Worm (Caenorhabditis elegans) whole organism, L2 larva: ENCODE measurements around the gene str-225.
"Not testable (repeated sequence)": the region's sequence is repeated elsewhere in the genome, so short reads cannot be mapped to it uniquely, and the experiment has no call there.

Source experiments
- R02D3.7 ChIP-seq: fragments of 150-350 bp; optimal IDR thresholded peaks from 2 replicates; lab custom pipeline; 2014; ENCODE audit warnings: missing biosample characterization, missing genetic modification characterization
- unc-62 ChIP-seq: fragments of 150-350 bp; optimal IDR thresholded peaks from 2 replicates; lab custom pipeline; 2014; ENCODE audit warnings: missing biosample characterization, missing genetic modification reagents, missing genetic modification characterization

DNA sequence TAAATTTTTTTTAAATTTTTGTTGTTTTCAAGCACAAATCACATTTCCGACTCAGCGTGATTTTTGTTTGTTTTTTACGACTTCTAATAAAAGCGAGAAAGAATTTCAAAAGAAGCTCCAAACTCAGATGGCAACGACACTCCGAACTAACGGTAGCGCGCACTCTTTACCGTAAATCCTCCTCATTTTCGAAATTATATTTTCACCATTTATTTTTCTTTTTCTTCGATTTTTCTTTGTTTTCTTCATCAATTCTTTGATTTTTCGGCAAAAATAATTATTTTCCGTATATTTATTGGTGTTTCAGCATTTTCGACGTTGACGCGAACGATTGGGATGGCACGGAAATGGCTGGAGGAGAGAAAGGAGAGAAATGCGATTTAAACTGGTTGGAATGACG, 51.1 kb downstream of the str-225 start, which contains the start of gene T24A6.1:
- not testable (repeated sequence) for TF ChIP-seq unc-62 (GFP tag; lab: Kevin White, UChicago); R02D3.7
